Fruit fly (Drosophila melanogaster) whole organism, pupa: ENCODE measurements around the gene Tmtc4.

Experiments
- CG10348 ChIP-seq: fragments of 200-800 bp; sonication (Bioruptor generic); IDR thresholded peaks from 2 replicates; pipeline ENCODE4 v1.3.6; 2022; ENCODE audit warnings: missing biosample characterization, missing genetic modification characterization
- CG13204 ChIP-seq: fragments of 200-800 bp; sonication (Bioruptor generic); optimal IDR thresholded peaks from 2 replicates; lab custom pipeline; 2018; ENCODE audit warnings: missing biosample characterization, mild to moderate bottlenecking, missing genetic modification characterization, moderate library complexity
- CG14655 ChIP-seq: fragments of 200-800 bp; sonication (Bioruptor generic); optimal IDR thresholded peaks from 3 replicates; lab custom pipeline; 2017; ENCODE audit warnings: mild to moderate bottlenecking, missing biosample characterization, missing genetic modification reagents, missing genetic modification characterization
- D1 ChIP-seq: fragments of 200-800 bp; sonication (Bioruptor generic); optimal IDR thresholded peaks from 2 replicates; lab custom pipeline; 2018; ENCODE audit warnings: missing biosample characterization, mild to moderate bottlenecking, missing genetic modification characterization, moderate library complexity
- EcR ChIP-seq: fragments of 200-800 bp; sonication (Bioruptor generic); optimal IDR thresholded peaks from 3 replicates; lab custom pipeline; 2019; ENCODE audit warnings: missing biosample characterization, missing genetic modification characterization, mild to moderate bottlenecking, moderate library complexity, missing genetic modification reagents
- Pif1A ChIP-seq: fragments of 200-800 bp; sonication (Bioruptor generic); optimal IDR thresholded peaks from 3 replicates; lab custom pipeline; 2016; ENCODE audit warnings: missing biosample characterization, missing genetic modification characterization
- rn ChIP-seq: fragments of 200-800 bp; sonication (Bioruptor generic); IDR thresholded peaks from 2 replicates; pipeline ENCODE4 v1.3.6; 2022; ENCODE audit warnings: missing biosample characterization, missing genetic modification characterization

dm6 chr3R:15356645-15357431, 5.8 kb downstream of the Tmtc4 start, which contains the start of the genes Atg4b and Hibch:
- TF ChIP-seq rn (GFP tag; lab: Robert Waterston, UW), result peak; percentile 46; the same call in 1 of the 2 replicates
- 0 out of 2 replicates have a peak, but pooled peaks have one; percentile 20 for TF ChIP-seq CG10348 (GFP tag; lab: Robert Waterston, UW)
- TF ChIP-seq EcR, result peak; percentile 17
- TF ChIP-seq Pif1A, result no peak
- no peak for TF ChIP-seq CG14655 (GFP tag; lab: Kevin White, UChicago)
- no peak for TF ChIP-seq CG13204 (GFP tag; lab: Kevin White, UChicago)
- no peak for TF ChIP-seq D1 (tag; lab: Kevin White, UChicago)
